Worm (Caenorhabditis elegans): ENCODE measurements around the gene tps-1.

Gene tps-1

DNA sequence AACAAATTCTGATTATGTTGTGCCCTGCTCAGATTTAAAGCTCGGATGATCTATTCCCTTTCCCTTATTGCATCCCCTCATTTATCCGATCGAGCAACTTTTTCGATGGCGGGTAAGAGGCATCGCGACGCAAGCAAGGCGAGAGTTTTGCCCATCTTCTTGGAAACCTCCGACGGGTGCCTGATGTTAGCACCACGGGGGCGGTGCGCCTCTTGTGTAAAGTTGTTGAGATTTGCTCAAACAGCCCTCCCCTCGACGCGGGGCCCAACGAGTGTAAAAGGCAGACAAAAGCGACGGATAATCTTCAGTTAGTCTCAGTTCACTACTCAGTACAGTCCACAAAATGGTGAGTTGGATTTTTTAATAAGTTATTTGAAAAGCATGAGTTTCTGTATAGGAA lies 15.4 kb downstream of the tps-1 start, which contains the start of gene mlc-1:
TSS of gene mlc-1 (plus strand) at position 324 of the 400 bp plus-strand sequence.
- TF ChIP-seq him-1 (tag; optimal IDR thresholded peaks at IDR 0.05) = no peak

- TF ChIP-seq him-1 (tag; optimal IDR thresholded peaks at IDR 0.05) (no peak), dao-5 (tag; optimal IDR thresholded peaks at IDR 0.05) (no peak), W03F9.2 (tag; optimal IDR thresholded peaks at IDR 0.05) (no peak)
Measured at ce11 chrX:17456536-17457165, 17.7 kb downstream of the tps-1 start, which contains the start of gene mlc-2. Gene mlc-2 (minus strand): TSS chrX:17456586.

DNA sequence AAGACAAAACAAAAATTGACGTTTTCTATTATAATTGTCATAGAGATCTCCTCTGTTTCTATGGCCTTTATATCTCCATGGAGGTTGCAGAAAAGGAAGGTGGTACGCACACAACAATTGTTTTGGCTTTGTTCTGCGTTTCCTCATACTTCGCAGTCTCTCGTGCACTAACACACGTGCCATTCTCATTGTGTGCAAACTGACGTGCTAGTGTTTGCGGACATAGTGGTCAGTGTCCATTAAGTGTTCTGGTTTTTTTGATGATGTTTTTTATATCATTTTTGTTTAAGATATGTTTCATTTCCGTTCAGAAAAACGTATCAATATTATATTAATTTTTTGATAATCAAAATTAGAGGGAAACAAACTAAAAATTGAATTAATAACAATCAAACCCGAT lies 22.9 kb downstream of the tps-1 start, which contains the start of gene C36E6.2:
TSS of gene C36E6.2 (plus strand) at position 261 of the 400 bp plus-strand sequence.
- peak; percentile 57 for TF ChIP-seq W03F9.2 (tag; optimal IDR thresholded peaks at IDR 0.05)
- no peak for TF ChIP-seq dao-5 (tag; optimal IDR thresholded peaks at IDR 0.05)

ce11 chrX:17438386-17438785 lies 35.9 kb downstream of the tps-1 start, which contains the start of gene C36E6.8:
Gene C36E6.8 (plus strand): TSS chrX:17438686.
- no peak for TF ChIP-seq him-1 (tag; optimal IDR thresholded peaks at IDR 0.05)
- no peak for TF ChIP-seq dao-5 (tag; optimal IDR thresholded peaks at IDR 0.05)
- no peak for TF ChIP-seq W03F9.2 (tag; optimal IDR thresholded peaks at IDR 0.05)

ce11 chrX:17434234-17434633 lies 40.1 kb downstream of the tps-1 start, which contains the start of gene fubl-3:
Gene fubl-3 (plus strand): TSS chrX:17434445.
- no peak for TF ChIP-seq dao-5 (tag; optimal IDR thresholded peaks at IDR 0.05)
- no peak for TF ChIP-seq W03F9.2 (tag; optimal IDR thresholded peaks at IDR 0.05)
- no peak for TF ChIP-seq him-1 (tag; optimal IDR thresholded peaks at IDR 0.05)

ce11 chrX:17428803-17429202 lies 45.5 kb downstream of the tps-1 start, which contains the start of gene pbo-6:
Gene pbo-6 (plus strand): TSS chrX:17429042.
- TF ChIP-seq W03F9.2 (tag; optimal IDR thresholded peaks at IDR 0.05) = no peak
- TF ChIP-seq him-1 (tag; optimal IDR thresholded peaks at IDR 0.05) = no peak
- TF ChIP-seq dao-5 (tag; optimal IDR thresholded peaks at IDR 0.05) = no peak

- TF ChIP-seq W03F9.2 (tag; optimal IDR thresholded peaks at IDR 0.05) (no peak), dao-5 (tag; optimal IDR thresholded peaks at IDR 0.05) (no peak), him-1 (tag; optimal IDR thresholded peaks at IDR 0.05) (no peak)
Measured at ce11 chrX:17427778-17428177, 46.6 kb downstream of the tps-1 start.

DNA sequence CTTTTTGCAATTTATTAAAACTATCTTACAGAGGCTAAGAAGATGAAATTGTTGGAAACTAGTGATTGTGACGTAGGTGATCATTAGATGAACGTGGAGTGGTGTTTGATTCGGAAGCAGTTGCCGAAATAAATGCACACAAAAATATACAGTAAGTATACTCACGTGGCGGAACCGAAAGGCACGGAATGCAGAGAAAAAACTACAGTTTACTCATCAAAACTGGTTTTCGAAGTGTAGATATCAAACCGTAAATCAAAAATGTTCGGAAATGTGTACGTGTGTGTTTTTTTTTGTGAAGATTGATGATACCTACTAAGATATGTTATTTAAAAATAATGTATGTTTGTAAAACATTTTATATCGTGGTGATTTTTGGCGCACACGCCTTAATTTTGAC lies 47.6 kb downstream of the tps-1 start:
- TF ChIP-seq him-1 (tag; optimal IDR thresholded peaks at IDR 0.05) (no peak), dao-5 (tag; optimal IDR thresholded peaks at IDR 0.05) (no peak), W03F9.2 (tag; optimal IDR thresholded peaks at IDR 0.05) (no peak)

DNA sequence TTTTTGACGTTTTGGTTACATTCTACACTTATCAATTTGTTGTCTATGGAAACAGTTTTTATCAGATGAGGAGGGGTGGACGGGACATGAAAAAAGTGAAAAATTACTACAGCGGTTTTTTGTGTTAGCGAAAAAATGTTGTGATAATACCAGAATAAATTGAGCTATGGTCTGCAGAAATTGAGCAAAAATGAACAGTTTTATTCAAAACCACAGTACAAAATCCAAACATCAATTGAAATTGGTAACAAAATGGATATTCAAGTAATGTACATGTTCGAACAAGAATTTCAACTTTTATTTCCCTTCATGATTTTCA lies 49.8 kb downstream of the tps-1 start:
- TF ChIP-seq W03F9.2 (tag; optimal IDR thresholded peaks at IDR 0.05) (no peak), dao-5 (tag; optimal IDR thresholded peaks at IDR 0.05) (no peak), him-1 (tag; optimal IDR thresholded peaks at IDR 0.05) (no peak)

DNA sequence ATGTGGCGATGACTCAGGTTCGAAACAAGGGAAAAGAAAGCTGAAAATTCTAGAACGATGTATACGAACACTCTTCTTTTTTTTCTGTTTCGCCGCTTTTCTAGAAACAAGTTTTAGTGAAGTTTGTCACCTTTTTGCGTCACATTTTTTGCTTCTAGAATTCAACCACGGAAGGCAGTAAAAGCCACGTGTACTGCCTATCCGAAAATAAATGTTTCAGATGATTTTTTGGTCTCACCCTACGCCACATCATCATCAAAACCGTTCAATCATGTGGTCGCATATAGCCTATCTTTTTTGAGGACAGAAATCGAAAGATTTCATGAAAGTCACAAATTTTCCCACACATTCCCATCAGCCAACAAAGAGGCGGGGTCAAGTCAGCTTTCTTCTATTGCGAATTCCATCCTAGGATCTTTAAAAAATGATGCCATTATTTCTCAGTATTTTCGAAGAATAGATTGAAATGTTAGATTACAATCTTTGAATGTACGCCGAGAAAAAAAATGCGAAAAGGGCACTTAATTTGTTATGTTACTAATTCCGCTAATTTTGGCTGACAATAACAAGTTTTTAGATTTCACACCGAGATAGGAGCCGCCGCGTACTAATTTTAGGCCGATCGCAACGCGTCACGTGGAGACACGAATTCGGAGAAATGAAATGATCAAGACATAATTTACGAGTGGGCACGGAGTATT lies 50.3 kb downstream of the tps-1 start:
- TF ChIP-seq W03F9.2 (tag; optimal IDR thresholded peaks at IDR 0.05) (no peak), dao-5 (tag; optimal IDR thresholded peaks at IDR 0.05) (no peak), him-1 (tag; optimal IDR thresholded peaks at IDR 0.05) (no peak)

- no peak for TF ChIP-seq dao-5 (tag; optimal IDR thresholded peaks at IDR 0.05)
- TF ChIP-seq W03F9.2 (tag; optimal IDR thresholded peaks at IDR 0.05) = no peak
- no peak for TF ChIP-seq him-1 (tag; optimal IDR thresholded peaks at IDR 0.05)
Measured at ce11 chrX:17422593-17422992, 51.7 kb downstream of the tps-1 start.

- no peak for TF ChIP-seq W03F9.2 (tag; optimal IDR thresholded peaks at IDR 0.05)
- TF ChIP-seq dao-5 (tag; optimal IDR thresholded peaks at IDR 0.05) = no peak
- TF ChIP-seq him-1 (tag; optimal IDR thresholded peaks at IDR 0.05) = no peak
Measured at ce11 chrX:17421532-17422078, 52.7 kb downstream of the tps-1 start, which contains the start of gene osm-11. Gene osm-11 (minus strand): TSS chrX:17421582.

ce11 chrX:17420585-17421459 lies 53.5 kb downstream of the tps-1 start:
- TF ChIP-seq dao-5 (tag; optimal IDR thresholded peaks at IDR 0.05) = no peak

Data from whole organism, L4/young adult.